Worm (Caenorhabditis elegans) whole organism, late embryonic: Measurements from ENCODE around the gene K09C8.2.

Experiments
- K09A11.1 ChIP-seq: sonication (generic microtip); optimal IDR thresholded peaks from 2 replicates; lab custom pipeline; 2017; ENCODE audit warnings: antibody characterized with exemption, mild to moderate bottlenecking, missing genetic modification characterization, missing compliant biosample characterization; ENCODE audit not compliant: insufficient read depth
- T23F11.4 ChIP-seq: fragments of 200-800 bp; sonication (Bioruptor generic); optimal IDR thresholded peaks from 2 replicates; lab custom pipeline; 2018; ENCODE audit warnings: mild to moderate bottlenecking, missing genetic modification characterization, missing compliant biosample characterization
- ceh-22 ChIP-seq: sonication (generic microtip); optimal IDR thresholded peaks from 2 replicates; lab custom pipeline; 2017; ENCODE audit warnings: missing biosample characterization, missing genetic modification characterization
- eyg-1 ChIP-seq: sonication (generic microtip); optimal IDR thresholded peaks from 2 replicates; lab custom pipeline; 2016; ENCODE audit warnings: missing genotype, missing genetic modification characterization, missing compliant biosample characterization
- pha-4 ChIP-seq: fragments of 150-350 bp; optimal IDR thresholded peaks from 2 replicates; lab custom pipeline; 2018; ENCODE audit warnings: missing biosample characterization, missing genetic modification reagents, missing genetic modification characterization
- pqm-1 ChIP-seq: sonication (generic microtip); optimal IDR thresholded peaks from 2 replicates; lab custom pipeline; 2016; ENCODE audit warnings: missing genetic modification characterization, missing compliant biosample characterization
- tbx-7 ChIP-seq: sonication (generic microtip); optimal IDR thresholded peaks from 2 replicates; lab custom pipeline; 2016; ENCODE audit warnings: missing genotype, missing genetic modification characterization, missing compliant biosample characterization
- unc-3 ChIP-seq, 2 experiments: fragments of 200-800 bp in 1 of 2; sonication (Bioruptor generic) in 1 of 2; sonication (generic microtip) in 1 of 2; conservative IDR thresholded peaks in 1 of 2; optimal IDR thresholded peaks in 1 of 2; 2 replicates each; pipeline versions ENCODE4 v1.3.6 to Lab custom; 2016 to 2022; ENCODE audit warnings: missing compliant biosample characterization in 2 of 2, missing genetic modification characterization in 2 of 2, missing genetic modification reagents in 1 of 2

DNA sequence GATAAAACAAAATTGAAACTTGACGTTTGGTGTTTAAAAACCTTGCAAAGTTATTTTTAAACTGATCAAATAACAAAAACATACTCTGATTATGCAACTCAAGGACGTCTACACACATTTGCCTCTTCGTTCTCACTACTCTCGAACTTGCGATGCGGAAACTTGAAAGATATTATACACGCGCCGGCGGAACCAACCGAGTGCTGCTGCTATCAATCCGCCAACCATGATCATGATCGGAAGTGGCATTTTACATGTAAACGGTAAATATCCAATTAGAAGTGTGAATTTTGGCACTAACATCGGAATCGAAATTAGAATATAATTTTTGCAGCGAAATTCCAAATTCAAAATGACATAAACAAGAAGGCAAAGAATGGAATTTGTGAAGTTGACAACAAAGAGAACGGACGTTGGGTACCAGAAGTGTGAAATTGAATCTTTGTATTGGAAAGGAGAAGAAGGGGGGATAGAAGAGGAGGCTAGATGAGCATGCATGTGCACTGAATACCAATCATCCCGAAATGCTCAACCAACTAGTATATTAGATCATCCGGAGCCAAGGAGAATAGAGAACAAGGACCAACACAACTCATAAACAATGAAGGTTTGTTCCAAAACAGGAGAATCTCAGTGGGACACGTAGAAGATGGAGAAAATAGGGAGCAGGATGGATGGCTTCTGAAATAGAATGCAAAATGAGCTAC lies 25.8 kb upstream of the K09C8.2 start:
- TF ChIP-seq pha-4 (tag; lab: Kevin White, UChicago): no peak
- TF ChIP-seq tbx-7: no peak
- no peak for TF ChIP-seq eyg-1
- no peak for TF ChIP-seq unc-3 (GFP tag; conservative IDR thresholded peaks at IDR 0.05; lab: Robert Waterston, UW)
- TF ChIP-seq unc-3 (tag; optimal IDR thresholded peaks at IDR 0.05; lab: Kevin White, UChicago): no peak
- no peak for TF ChIP-seq ceh-22 (tag; lab: Kevin White, UChicago)
- TF ChIP-seq pqm-1 (tag; lab: Kevin White, UChicago): no peak
- no peak for TF ChIP-seq T23F11.4 (GFP tag; lab: Kevin White, UChicago)
- no peak for TF ChIP-seq K09A11.1 (tag; lab: Kevin White, UChicago)
